Fruit fly (Drosophila melanogaster) Kc167 (cell line): ENCODE results near the gene trus.

Experiments used
- Myc ChIP-seq: fragments of >200 bp; optimal IDR thresholded peaks from 2 replicates; lab custom pipeline; 2017; ENCODE audit warnings: missing external identifiers
- Sin3A ChIP-seq: fragments of >200 bp; optimal IDR thresholded peaks from 2 replicates; lab custom pipeline; 2018; ENCODE audit warnings: missing external identifiers
- h ChIP-seq: fragments of >200 bp; optimal IDR thresholded peaks from 3 replicates; lab custom pipeline; 2018; ENCODE audit warnings: missing external identifiers
- insv ChIP-seq: fragments of >200 bp; optimal IDR thresholded peaks from 3 replicates; lab custom pipeline; 2018; ENCODE audit warnings: missing external identifiers
- psq ChIP-seq: fragments of >200 bp; optimal IDR thresholded peaks from 2 replicates; lab custom pipeline; 2017; ENCODE audit warnings: missing external identifiers

dm6 chr3R:12422379-12422975 lies 33.9 kb upstream of the trus start, which contains the start of the genes Scgbeta and CG17202:
- TF ChIP-seq Myc (lab: Kevin White, UChicago) (no peak), psq (lab: Kevin White, UChicago) (no peak), insv (lab: Kevin White, UChicago) (no peak), Sin3A (no peak), h (no peak)
